Worm (Caenorhabditis elegans): Measurements from ENCODE around the gene C31B8.9.

DNA sequence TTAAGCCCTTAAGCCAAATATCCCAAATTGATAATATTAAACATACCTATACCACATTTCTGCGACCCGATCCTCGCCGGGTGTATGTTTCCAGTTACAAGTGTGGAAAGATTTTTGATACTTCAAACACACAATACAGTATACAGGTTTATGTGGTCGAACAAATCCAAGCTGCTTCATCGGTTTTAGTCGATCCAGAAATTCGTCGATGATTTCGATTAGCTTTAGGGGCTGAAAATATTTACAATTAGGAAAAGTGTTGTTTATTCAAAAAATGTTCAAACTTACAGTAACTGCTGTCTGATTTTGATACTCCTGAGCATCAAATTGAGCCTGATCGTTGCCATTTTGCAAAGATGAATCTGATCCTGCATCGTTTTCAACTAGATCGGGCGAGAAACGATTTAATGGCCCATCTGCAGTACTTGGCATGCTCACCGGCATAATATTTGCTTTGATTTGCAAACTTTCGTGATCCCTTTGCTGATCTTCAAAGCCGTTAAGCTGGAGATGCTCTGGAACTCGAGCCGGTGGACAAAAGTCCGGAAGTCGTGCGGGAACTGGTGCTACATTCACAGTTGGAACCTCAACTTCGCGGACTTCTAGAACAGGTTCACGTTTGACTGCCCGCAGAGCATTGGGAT is 36.5 kb downstream of the C31B8.9 start:
- no peak for TF ChIP-seq zag-1 (tag; optimal IDR thresholded peaks at IDR 0.05)
- no peak for TF ChIP-seq nhr-11 (tag; optimal IDR thresholded peaks at IDR 0.05)
- no peak for TF ChIP-seq fkh-10 (GFP tag; optimal IDR thresholded peaks at IDR 0.05)
- TF ChIP-seq ceh-82 (tag; optimal IDR thresholded peaks at IDR 0.05): no peak

Measured in whole organism, L3 larva.